Worm (Caenorhabditis elegans) whole organism, midembryonic: ENCODE data around the gene srsx-35.

Experiments used
- cog-1 ChIP-seq: sonication (generic microtip); optimal IDR thresholded peaks from 2 replicates; lab custom pipeline; 2016; ENCODE audit warnings: missing genetic modification characterization, missing compliant biosample characterization
- flt-1 ChIP-seq: fragments of 200-800 bp; sonication (Bioruptor generic); IDR thresholded peaks from 2 replicates; pipeline ENCODE4 v1.3.6; 2022; ENCODE audit warnings: missing genetic modification characterization, missing compliant biosample characterization
- klf-2 ChIP-seq: fragments of 200-800 bp; sonication (Bioruptor generic); conservative IDR thresholded peaks from 2 replicates; pipeline ENCODE4 v1.3.6; 2022; ENCODE audit warnings: missing genetic modification reagents, missing genetic modification characterization, missing compliant biosample characterization
- med-1 ChIP-seq: sonication (generic microtip); optimal IDR thresholded peaks from 2 replicates; lab custom pipeline; 2017; ENCODE audit warnings: missing genetic modification characterization, mild to moderate bottlenecking, missing compliant biosample characterization, antibody characterized with exemption, missing genetic modification reagents; ENCODE audit not compliant: insufficient read depth
- ref-1 ChIP-seq: fragments of 200-800 bp; sonication (Bioruptor generic); conservative IDR thresholded peaks from 2 replicates; pipeline ENCODE4 v1.3.6; 2022; ENCODE audit warnings: missing genetic modification reagents, missing genetic modification characterization, missing compliant biosample characterization
- ztf-23 ChIP-seq: fragments of 200-800 bp; sonication (Bioruptor generic); IDR thresholded peaks from 2 replicates; pipeline ENCODE4 v1.3.6; 2022; ENCODE audit warnings: missing genetic modification reagents, missing genetic modification characterization, missing compliant biosample characterization
- ztf-29 ChIP-seq: fragments of 200-800 bp; sonication (Bioruptor generic); IDR thresholded peaks from 2 replicates; pipeline ENCODE4 v1.3.6; 2022; ENCODE audit warnings: missing genetic modification reagents, missing genetic modification characterization, missing compliant biosample characterization

DNA sequence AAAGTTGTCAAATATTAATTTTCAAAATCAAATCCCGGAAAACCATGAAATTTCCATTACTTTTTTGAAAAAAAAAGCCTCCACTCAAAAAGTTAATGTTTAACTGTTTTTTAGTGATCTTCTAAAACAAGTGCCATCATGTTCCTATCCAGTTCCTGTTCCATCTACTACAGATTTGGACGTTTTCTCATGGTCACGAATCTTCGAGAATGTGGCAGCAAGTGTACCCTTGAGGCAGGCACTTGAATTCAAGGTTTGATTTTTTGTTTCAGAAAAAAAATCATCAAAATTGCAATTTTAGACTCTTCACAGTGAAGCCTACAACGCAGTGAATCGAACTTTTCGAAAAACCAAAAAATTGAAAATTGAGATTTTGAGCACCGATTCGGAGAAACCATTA is 33.3 kb downstream of the srsx-35 start:
- no peak for TF ChIP-seq ztf-23 (GFP tag; lab: Robert Waterston, UW)
- no peak for TF ChIP-seq klf-2 (GFP tag; lab: Robert Waterston, UW)
- TF ChIP-seq ztf-29 (GFP tag; lab: Robert Waterston, UW): no peak
- TF ChIP-seq flt-1 (GFP tag; lab: Robert Waterston, UW): no peak
- TF ChIP-seq cog-1 (tag; lab: Kevin White, UChicago): no peak
- TF ChIP-seq ref-1: no peak
- no peak for TF ChIP-seq med-1
